In genomic region chrIV:14620543-14620942, ce11 we compare ENCODE assay signal across 4 worm cellular contexts.
TF ChIP-seq lines count a peak whose summit lies in the region.

No protein-coding gene starts in this region.

TF ChIP-seq in whole organism, L1 larva, 84 proteins besides CTCF, POLR2A, EP300 and RAD21 (continued from another document):
- TF ChIP-seq swsn-7 (tag; optimal IDR thresholded peaks at IDR 0.05; lab: Kevin White, UChicago), result peak; percentile 50
- TF ChIP-seq fkh-8 (tag; optimal IDR thresholded peaks at IDR 0.05; lab: Kevin White, UChicago), result peak; percentile 56
- TF ChIP-seq blmp-1 (tag; optimal IDR thresholded peaks at IDR 0.05; lab: Kevin White, UChicago), result no peak
- TF ChIP-seq lsy-2 (tag; optimal IDR thresholded peaks at IDR 0.05; lab: Kevin White, UChicago), result peak; percentile 48 to 63
- TF ChIP-seq hlh-17 (GFP tag; optimal IDR thresholded peaks at IDR 0.05; lab: Kevin White, UChicago; ENCODE audit: borderline replicate concordance), result no peak
- TF ChIP-seq isw-1 (GFP tag; IDR thresholded peaks at IDR 0.05; lab: Robert Waterston, UW), result no peak
- TF ChIP-seq efl-1 (optimal IDR thresholded peaks at IDR 0.05; lab: Kevin White, UChicago), result peak; percentile 49 to 60
- peak in 1 of 2 experiments; percentile 6 for TF ChIP-seq efl-1 (GFP tag; optimal IDR thresholded peaks at IDR 0.05 in 1 of 2; lab: Kevin White, UChicago)
- no peak for TF ChIP-seq C04F5.9 (tag; optimal IDR thresholded peaks at IDR 0.05; lab: Kevin White, UChicago)
- no peak for TF ChIP-seq nhr-76 (tag; optimal IDR thresholded peaks at IDR 0.05; lab: Kevin White, UChicago)
- peak in 1 of 6 experiments; percentile 20 for TF ChIP-seq elt-3 (tag; optimal IDR thresholded peaks at IDR 0.05; lab: Kevin White, UChicago)
- no peak for TF ChIP-seq Y116A8C.19 (tag; optimal IDR thresholded peaks at IDR 0.05; lab: Kevin White, UChicago; ENCODE audit: borderline replicate concordance)
- peak in 2 of 3 experiments; percentile 43 to 81 for TF ChIP-seq ceh-82 (tag; optimal IDR thresholded peaks at IDR 0.05; lab: Kevin White, UChicago)
- TF ChIP-seq unc-62 (GFP tag; optimal IDR thresholded peaks at IDR 0.05; lab: Kevin White, UChicago), result no peak
- TF ChIP-seq lin-14 (GFP tag; optimal IDR thresholded peaks at IDR 0.05; lab: Kevin White, UChicago), result peak; percentile 86
- TF ChIP-seq mdl-1 (tag; optimal IDR thresholded peaks at IDR 0.05; lab: Kevin White, UChicago), result peak in 1 of 2 experiments; percentile 78
- peak; percentile 39 to 42 for TF ChIP-seq lin-35 (GFP tag; optimal IDR thresholded peaks at IDR 0.05; lab: Kevin White, UChicago)
- TF ChIP-seq dsc-1 (tag; optimal IDR thresholded peaks at IDR 0.05; lab: Kevin White, UChicago), result peak; percentile 6
- TF ChIP-seq sup-37 (GFP tag; optimal IDR thresholded peaks at IDR 0.05; lab: Kevin White, UChicago), result no peak
- peak; percentile 11 for TF ChIP-seq snpc-4 (tag; optimal IDR thresholded peaks at IDR 0.05; lab: Kevin White, UChicago)
- TF ChIP-seq zip-4 (GFP tag; optimal IDR thresholded peaks at IDR 0.05; lab: Kevin White, UChicago), result peak; percentile 4
- TF ChIP-seq nhr-19 (GFP tag; conservative IDR thresholded peaks at IDR 0.05; lab: Robert Waterston, UW), result peak; percentile 42

TF ChIP-seq in whole organism, L2 larva, 48 proteins besides CTCF, POLR2A, EP300 and RAD21 (continued from another document):
- TF ChIP-seq sma-3 (GFP tag; optimal IDR thresholded peaks at IDR 0.05; lab: Kevin White, UChicago) (no peak), gmeb-1 (tag; optimal IDR thresholded peaks at IDR 0.05; lab: Kevin White, UChicago) (peak; percentile 19), mbf-1 (tag; optimal IDR thresholded peaks at IDR 0.05; lab: Kevin White, UChicago) (no peak), mdl-1 (tag; optimal IDR thresholded peaks at IDR 0.05; lab: Kevin White, UChicago) (peak; percentile 25 to 45), lin-11 (tag; optimal IDR thresholded peaks at IDR 0.05; lab: Kevin White, UChicago) (no peak), peb-1 (tag; optimal IDR thresholded peaks at IDR 0.05; lab: Kevin White, UChicago) (no peak), unc-62 (GFP tag; optimal IDR thresholded peaks at IDR 0.05; lab: Kevin White, UChicago) (no peak), mab-5 (tag; optimal IDR thresholded peaks at IDR 0.05; lab: Kevin White, UChicago) (no peak), lsy-2 (tag; optimal IDR thresholded peaks at IDR 0.05; lab: Kevin White, UChicago) (peak; percentile 42 to 58), fos-1 (tag; optimal IDR thresholded peaks at IDR 0.05; lab: Kevin White, UChicago) (peak; percentile 61), unc-55 (GFP tag; optimal IDR thresholded peaks at IDR 0.05; lab: Kevin White, UChicago) (peak; percentile 46), nhr-77 (tag; optimal IDR thresholded peaks at IDR 0.05; lab: Kevin White, UChicago) (no peak), elt-1 (tag; optimal IDR thresholded peaks at IDR 0.05; lab: Kevin White, UChicago) (no peak), alr-1 (tag; optimal IDR thresholded peaks at IDR 0.05; lab: Kevin White, UChicago) (no peak), nhr-25 (tag; optimal IDR thresholded peaks at IDR 0.05; lab: Kevin White, UChicago) (no peak), unc-39 (tag; optimal IDR thresholded peaks at IDR 0.05; lab: Kevin White, UChicago) (no peak), lin-13 (GFP tag; optimal IDR thresholded peaks at IDR 0.05; lab: Kevin White, UChicago) (no peak), nhr-237 (tag; optimal IDR thresholded peaks at IDR 0.05; lab: Kevin White, UChicago) (no peak), Y55F3AM.14 (GFP tag; optimal IDR thresholded peaks at IDR 0.05; lab: Kevin White, UChicago) (no peak), nhr-23 (tag; optimal IDR thresholded peaks at IDR 0.05; lab: Kevin White, UChicago) (no peak), lin-39 (tag; optimal IDR thresholded peaks at IDR 0.05; lab: Kevin White, UChicago) (no peak), aly-2 (tag; optimal IDR thresholded peaks at IDR 0.05; lab: Kevin White, UChicago) (no peak), egl-27 (tag; optimal IDR thresholded peaks at IDR 0.05; lab: Kevin White, UChicago) (no peak), dmd-4 (tag; optimal IDR thresholded peaks at IDR 0.05; lab: Kevin White, UChicago) (no peak), F13H6.1 (tag; optimal IDR thresholded peaks at IDR 0.05; lab: Kevin White, UChicago) (peak; percentile 79), ztf-11 (tag; optimal IDR thresholded peaks at IDR 0.05; lab: Kevin White, UChicago) (no peak), blmp-1 (tag; optimal IDR thresholded peaks at IDR 0.05; lab: Kevin White, UChicago; ENCODE audit: insufficient read depth) (no peak), ceh-82 (tag; optimal IDR thresholded peaks at IDR 0.05; lab: Kevin White, UChicago) (no peak), C34F6.9 (tag; optimal IDR thresholded peaks at IDR 0.05; lab: Kevin White, UChicago) (peak; percentile 71), nhr-129 (tag; optimal IDR thresholded peaks at IDR 0.05; lab: Kevin White, UChicago) (peak; percentile 99), nhr-6 (tag; optimal IDR thresholded peaks at IDR 0.05; lab: Kevin White, UChicago) (peak; percentile 28), sma-9 (GFP tag; optimal IDR thresholded peaks at IDR 0.05; lab: Kevin White, UChicago) (peak; percentile 64), sma-9 (tag; optimal IDR thresholded peaks at IDR 0.05; lab: Kevin White, UChicago) (no peak), ztf-1 (GFP tag; conservative IDR thresholded peaks at IDR 0.05; lab: Robert Waterston, UW) (no peak)

TF ChIP-seq in whole organism, L3 larva, 47 proteins besides CTCF, POLR2A, EP300 and RAD21 (continued from another document):
- peak; percentile 84 for TF ChIP-seq pha-4 (tag; optimal IDR thresholded peaks at IDR 0.05; lab: Kevin White, UChicago)
- no peak for TF ChIP-seq daf-12 (tag; optimal IDR thresholded peaks at IDR 0.05; lab: Kevin White, UChicago)
- no peak for TF ChIP-seq fkh-2 (tag; optimal IDR thresholded peaks at IDR 0.05; lab: Kevin White, UChicago)
- TF ChIP-seq nhr-67 (tag; optimal IDR thresholded peaks at IDR 0.05; lab: Kevin White, UChicago), result no peak
- no peak for TF ChIP-seq nhr-43 (tag; optimal IDR thresholded peaks at IDR 0.05; lab: Kevin White, UChicago; ENCODE audit: poor library complexity, severe bottlenecking)
- TF ChIP-seq ztf-4 (tag; optimal IDR thresholded peaks at IDR 0.05; lab: Kevin White, UChicago), result peak; percentile 39
- TF ChIP-seq fos-1 (tag; optimal IDR thresholded peaks at IDR 0.05; lab: Kevin White, UChicago), result no peak
- TF ChIP-seq elt-2 (tag; optimal IDR thresholded peaks at IDR 0.05; lab: Kevin White, UChicago), result no peak
- no peak for TF ChIP-seq egl-5 (tag; optimal IDR thresholded peaks at IDR 0.05; lab: Kevin White, UChicago)
- no peak for TF ChIP-seq ceh-82 (tag; optimal IDR thresholded peaks at IDR 0.05; lab: Kevin White, UChicago)
- peak; percentile 38 for TF ChIP-seq lin-15B (tag; optimal IDR thresholded peaks at IDR 0.05; lab: Kevin White, UChicago)
- TF ChIP-seq lin-39 (tag; optimal IDR thresholded peaks at IDR 0.05; lab: Kevin White, UChicago), result peak; percentile 54
- no peak for TF ChIP-seq ceh-16 (tag; optimal IDR thresholded peaks at IDR 0.05; lab: Kevin White, UChicago)
- no peak for TF ChIP-seq unc-62 (GFP tag; optimal IDR thresholded peaks at IDR 0.05; lab: Kevin White, UChicago)
- peak; percentile 49 for TF ChIP-seq mdl-1 (tag; optimal IDR thresholded peaks at IDR 0.05; lab: Kevin White, UChicago)
- no peak for TF ChIP-seq ceh-28 (tag; optimal IDR thresholded peaks at IDR 0.05; lab: Kevin White, UChicago)
- TF ChIP-seq ztf-11 (tag; optimal IDR thresholded peaks at IDR 0.05; lab: Kevin White, UChicago), result no peak
- no peak for TF ChIP-seq fkh-10 (GFP tag; optimal IDR thresholded peaks at IDR 0.05; lab: Kevin White, UChicago)
- TF ChIP-seq egl-27 (tag; optimal IDR thresholded peaks at IDR 0.05; lab: Kevin White, UChicago), result no peak
- no peak for TF ChIP-seq elt-3 (tag; optimal IDR thresholded peaks at IDR 0.05; lab: Kevin White, UChicago)
- peak; percentile 62 for TF ChIP-seq snpc-4 (tag; optimal IDR thresholded peaks at IDR 0.05; lab: Kevin White, UChicago)
- TF ChIP-seq tbx-2 (tag; optimal IDR thresholded peaks at IDR 0.05; lab: Kevin White, UChicago), result no peak
- TF ChIP-seq ceh-9 (tag; optimal IDR thresholded peaks at IDR 0.05; lab: Kevin White, UChicago), result no peak
- TF ChIP-seq nhr-76 (tag; optimal IDR thresholded peaks at IDR 0.05; lab: Kevin White, UChicago), result no peak
- no peak for TF ChIP-seq nhr-25 (tag; optimal IDR thresholded peaks at IDR 0.05; lab: Kevin White, UChicago)
- no peak for TF ChIP-seq nhr-23 (tag; optimal IDR thresholded peaks at IDR 0.05; lab: Kevin White, UChicago)
- TF ChIP-seq nhr-28 (tag; optimal IDR thresholded peaks at IDR 0.05; lab: Kevin White, UChicago), result no peak
- TF ChIP-seq sea-2 (GFP tag; optimal IDR thresholded peaks at IDR 0.05; lab: Kevin White, UChicago), result no peak
- no peak for TF ChIP-seq mml-1 (tag; optimal IDR thresholded peaks at IDR 0.05; lab: Kevin White, UChicago)
- peak; percentile 12 for TF ChIP-seq nhr-11 (tag; optimal IDR thresholded peaks at IDR 0.05; lab: Kevin White, UChicago)

TF ChIP-seq in whole organism, L4 larva, 104 proteins besides CTCF, POLR2A, EP300 and RAD21 (continued from another document and continues in another):
- TF ChIP-seq lin-29 (GFP tag; IDR thresholded peaks at IDR 0.05; lab: Robert Waterston, UW) (no peak), pha-4 (GFP tag; IDR thresholded peaks at IDR 0.05; lab: Robert Waterston, UW) (no peak), pha-4 (tag; optimal IDR thresholded peaks at IDR 0.05; lab: Kevin White, UChicago) (peak; percentile 13), nhr-25 (tag; optimal IDR thresholded peaks at IDR 0.05; lab: Kevin White, UChicago; ENCODE audit: borderline replicate concordance, insufficient read depth) (no peak), daf-12 (tag; optimal IDR thresholded peaks at IDR 0.05; lab: Kevin White, UChicago) (no peak), snpc-4 (tag; optimal IDR thresholded peaks at IDR 0.05; lab: Kevin White, UChicago) (no peak), nhr-41 (GFP tag; IDR thresholded peaks at IDR 0.05; lab: Robert Waterston, UW) (no peak), ztf-7 (tag; optimal IDR thresholded peaks at IDR 0.05; lab: Kevin White, UChicago) (peak; percentile 19), tag-97 (GFP tag; IDR thresholded peaks at IDR 0.05; lab: Robert Waterston, UW) (no peak), ceh-62 (tag; optimal IDR thresholded peaks at IDR 0.05; lab: Kevin White, UChicago) (no peak), mxl-2 (GFP tag; conservative IDR thresholded peaks at IDR 0.05; lab: Robert Waterston, UW) (no peak), mes-2 (tag; optimal IDR thresholded peaks at IDR 0.05; lab: Kevin White, UChicago; ENCODE audit: poor library complexity, severe bottlenecking) (peak; percentile 35), F10B5.3 (tag; optimal IDR thresholded peaks at IDR 0.05; lab: Kevin White, UChicago) (no peak), unc-62 (GFP tag; optimal IDR thresholded peaks at IDR 0.05 in 1 of 2; lab: Kevin White, UChicago) (peak in 1 of 2 experiments; percentile 93), unc-62 (tag; optimal IDR thresholded peaks at IDR 0.05; lab: Kevin White, UChicago) (no peak), egl-43 (GFP tag; IDR thresholded peaks at IDR 0.05; lab: Robert Waterston, UW) (peak; percentile 49; the same call in 1 of the 2 replicates), nhr-42 (GFP tag; IDR thresholded peaks at IDR 0.05; lab: Robert Waterston, UW) (no peak), lin-13 (GFP tag; optimal IDR thresholded peaks at IDR 0.05; lab: Kevin White, UChicago) (no peak), aly-2 (tag; optimal IDR thresholded peaks at IDR 0.05; lab: Kevin White, UChicago) (no peak), lsy-2 (tag; optimal IDR thresholded peaks at IDR 0.05; lab: Kevin White, UChicago) (peak; percentile 45 to 54), nhr-10 (tag; optimal IDR thresholded peaks at IDR 0.05; lab: Kevin White, UChicago) (no peak), madf-9 (GFP tag; conservative IDR thresholded peaks at IDR 0.05; lab: Robert Waterston, UW) (no peak), lim-7 (GFP tag; IDR thresholded peaks at IDR 0.05; lab: Robert Waterston, UW) (no peak), spr-1 (tag; optimal IDR thresholded peaks at IDR 0.05; lab: Kevin White, UChicago) (no peak), zfp-2 (tag; optimal IDR thresholded peaks at IDR 0.05; lab: Kevin White, UChicago) (no peak), nhr-48 (tag; optimal IDR thresholded peaks at IDR 0.05; lab: Kevin White, UChicago) (no peak), F44E2.7 (GFP tag; IDR thresholded peaks at IDR 0.05; lab: Robert Waterston, UW) (no peak), zag-1 (tag; optimal IDR thresholded peaks at IDR 0.05; lab: Kevin White, UChicago) (no peak), lin-1 (GFP tag; IDR thresholded peaks at IDR 0.05; lab: Robert Waterston, UW) (no peak), ceh-20 (GFP tag; IDR thresholded peaks at IDR 0.05; lab: Robert Waterston, UW) (no peak), lin-15B (tag; optimal IDR thresholded peaks at IDR 0.05; lab: Kevin White, UChicago) (no peak), egl-27 (tag; optimal IDR thresholded peaks at IDR 0.05; lab: Kevin White, UChicago) (no peak), zip-11 (GFP tag; IDR thresholded peaks at IDR 0.05; lab: Robert Waterston, UW) (no peak), zfp-3 (GFP tag; conservative IDR thresholded peaks at IDR 0.05; lab: Robert Waterston, UW) (no peak), fkh-10 (GFP tag; optimal IDR thresholded peaks at IDR 0.05; lab: Kevin White, UChicago) (no peak), cey-2 (tag; optimal IDR thresholded peaks at IDR 0.05; lab: Kevin White, UChicago; ENCODE audit: borderline replicate concordance, insufficient read depth) (no peak), lir-3 (tag; optimal IDR thresholded peaks at IDR 0.05; lab: Kevin White, UChicago) (no peak), ZK546.5 (tag; optimal IDR thresholded peaks at IDR 0.05; lab: Kevin White, UChicago) (no peak), ceh-32 (tag; optimal IDR thresholded peaks at IDR 0.05; lab: Kevin White, UChicago; ENCODE audit: poor library complexity) (no peak), tra-1 (GFP tag; IDR thresholded peaks at IDR 0.05; lab: Robert Waterston, UW) (no peak), hlh-30 (tag; optimal IDR thresholded peaks at IDR 0.05; lab: Kevin White, UChicago; ENCODE audit: insufficient read depth) (peak; percentile 70), nhr-102 (tag; optimal IDR thresholded peaks at IDR 0.05; lab: Kevin White, UChicago) (no peak), mxl-3 (GFP tag; optimal IDR thresholded peaks at IDR 0.05; lab: Kevin White, UChicago) (peak; percentile 37), ZK337.2 (GFP tag; IDR thresholded peaks at IDR 0.05; lab: Robert Waterston, UW) (no peak), Y5F2A.4 (GFP tag; optimal IDR thresholded peaks at IDR 0.05; lab: Kevin White, UChicago) (no peak), nhr-111 (GFP tag; optimal IDR thresholded peaks at IDR 0.05; lab: Kevin White, UChicago) (no peak), ztf-11 (tag; optimal IDR thresholded peaks at IDR 0.05; lab: Kevin White, UChicago) (no peak), Y48G9A.11 (GFP tag; IDR thresholded peaks at IDR 0.05; lab: Robert Waterston, UW) (no peak), nhr-77 (tag; optimal IDR thresholded peaks at IDR 0.05; lab: Kevin White, UChicago) (no peak), D1046.2 (GFP tag; IDR thresholded peaks at IDR 0.05; lab: Robert Waterston, UW) (no peak), dpl-1 (GFP tag; optimal IDR thresholded peaks at IDR 0.05; lab: Kevin White, UChicago) (no peak), hif-1 (tag; optimal IDR thresholded peaks at IDR 0.05; lab: Kevin White, UChicago) (peak in 1 of 2 experiments; percentile 41), F26F4.8 (GFP tag; conservative IDR thresholded peaks at IDR 0.05; lab: Robert Waterston, UW) (no peak), sdz-12 (GFP tag; optimal IDR thresholded peaks at IDR 0.05; lab: Kevin White, UChicago) (no peak), vab-7 (GFP tag; IDR thresholded peaks at IDR 0.05; lab: Robert Waterston, UW) (0 out of 2 replicates have a peak, but pooled peaks have one; percentile 14), ces-1 (GFP tag; optimal IDR thresholded peaks at IDR 0.05; lab: Kevin White, UChicago) (no peak), php-3 (GFP tag; IDR thresholded peaks at IDR 0.05; lab: Robert Waterston, UW) (no peak), Y105C5A.15 (GFP tag; IDR thresholded peaks at IDR 0.05; lab: Robert Waterston, UW) (no peak), pqm-1 (tag; optimal IDR thresholded peaks at IDR 0.05; lab: Kevin White, UChicago) (peak; percentile 16), daf-19 (GFP tag; conservative IDR thresholded peaks at IDR 0.05; lab: Robert Waterston, UW) (no peak), ceh-44 (GFP tag; IDR thresholded peaks at IDR 0.05; lab: Robert Waterston, UW) (no peak), nhr-237 (tag; optimal IDR thresholded peaks at IDR 0.05; lab: Kevin White, UChicago) (no peak)
